Worm (Caenorhabditis elegans): Measurements from ENCODE around the gene srsx-12.

Gene srsx-12

ce11 chrV:4934406-4934805 lies 46.4 kb downstream of the srsx-12 start, which contains the start of gene catp-2:
Gene catp-2 (plus strand): TSS chrV:4934706.
- no peak for TF ChIP-seq lin-39 (tag; optimal IDR thresholded peaks at IDR 0.05)
- no peak for TF ChIP-seq unc-62 (GFP tag; optimal IDR thresholded peaks at IDR 0.05)
- TF ChIP-seq mml-1 (tag; optimal IDR thresholded peaks at IDR 0.05): no peak
- TF ChIP-seq lin-15B (tag; optimal IDR thresholded peaks at IDR 0.05): no peak
- TF ChIP-seq ceh-9 (tag; optimal IDR thresholded peaks at IDR 0.05): no peak
- TF ChIP-seq zag-1 (tag; optimal IDR thresholded peaks at IDR 0.05): no peak
- TF ChIP-seq nhr-28 (tag; optimal IDR thresholded peaks at IDR 0.05): no peak
- no peak for TF ChIP-seq nhr-76 (tag; optimal IDR thresholded peaks at IDR 0.05)
- no peak for TF ChIP-seq unc-39 (tag; optimal IDR thresholded peaks at IDR 0.05)
- no peak for TF ChIP-seq nfya-1 (tag; optimal IDR thresholded peaks at IDR 0.05; ENCODE audit: insufficient read depth)
- no peak for TF ChIP-seq nhr-67 (tag; optimal IDR thresholded peaks at IDR 0.05)
- TF ChIP-seq fkh-10 (GFP tag; optimal IDR thresholded peaks at IDR 0.05): no peak
- no peak for TF ChIP-seq snpc-4 (tag; optimal IDR thresholded peaks at IDR 0.05)
- TF ChIP-seq sea-2 (GFP tag; optimal IDR thresholded peaks at IDR 0.05): no peak
- no peak for TF ChIP-seq nhr-12 (tag; optimal IDR thresholded peaks at IDR 0.05)
- no peak for TF ChIP-seq pqm-1 (tag; optimal IDR thresholded peaks at IDR 0.05)
- no peak for TF ChIP-seq ztf-4 (tag; optimal IDR thresholded peaks at IDR 0.05)
- no peak for TF ChIP-seq nhr-11 (tag; optimal IDR thresholded peaks at IDR 0.05)
- TF ChIP-seq fos-1 (tag; optimal IDR thresholded peaks at IDR 0.05): no peak
- no peak for TF ChIP-seq lsy-12 (tag; optimal IDR thresholded peaks at IDR 0.05)

- no peak for TF ChIP-seq mml-1 (tag; optimal IDR thresholded peaks at IDR 0.05)
- no peak for TF ChIP-seq ztf-11 (tag; optimal IDR thresholded peaks at IDR 0.05)
- TF ChIP-seq nhr-11 (tag; optimal IDR thresholded peaks at IDR 0.05): no peak
- no peak for TF ChIP-seq ceh-82 (tag; optimal IDR thresholded peaks at IDR 0.05)
- TF ChIP-seq elt-3 (tag; optimal IDR thresholded peaks at IDR 0.05): no peak
- TF ChIP-seq nhr-77 (tag; optimal IDR thresholded peaks at IDR 0.05): no peak
- no peak for TF ChIP-seq ceh-9 (tag; optimal IDR thresholded peaks at IDR 0.05)
- TF ChIP-seq lin-39 (tag; optimal IDR thresholded peaks at IDR 0.05): no peak
- TF ChIP-seq nhr-28 (tag; optimal IDR thresholded peaks at IDR 0.05): no peak
Observed at ce11 chrV:4933268-4933667, 47.5 kb downstream of the srsx-12 start.

DNA sequence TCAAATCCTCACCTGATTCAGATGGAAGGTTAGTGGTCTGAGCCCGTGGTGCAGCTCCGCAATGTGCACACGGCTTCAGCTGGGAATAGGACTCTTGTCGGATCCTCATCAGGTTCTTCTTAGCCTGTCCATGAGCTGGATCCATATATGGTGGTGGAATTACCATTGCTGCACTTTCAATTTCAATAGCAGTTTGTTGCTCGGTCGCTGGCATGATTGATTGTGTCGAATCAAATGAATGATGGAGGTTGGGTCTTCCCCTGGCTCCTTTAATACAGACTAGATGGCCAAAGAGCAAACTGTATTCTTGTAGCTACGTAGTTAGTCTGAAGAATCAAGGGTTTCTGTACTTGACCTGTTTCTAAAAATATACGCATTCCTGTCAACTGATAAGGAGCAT lies 48.0 kb downstream of the srsx-12 start, which contains the start of gene C02E7.10:
TSS of gene C02E7.10 (minus strand) at position 232 of the 400 bp plus-strand sequence.
- TF ChIP-seq ztf-4 (tag; optimal IDR thresholded peaks at IDR 0.05) (no peak), ZK546.5 (tag; optimal IDR thresholded peaks at IDR 0.05) (no peak), nfya-1 (tag; optimal IDR thresholded peaks at IDR 0.05; ENCODE audit: insufficient read depth) (no peak), nhr-11 (tag; optimal IDR thresholded peaks at IDR 0.05) (no peak), egl-5 (tag; optimal IDR thresholded peaks at IDR 0.05) (no peak), nhr-237 (tag; optimal IDR thresholded peaks at IDR 0.05) (no peak), zag-1 (tag; optimal IDR thresholded peaks at IDR 0.05) (no peak), ztf-11 (tag; optimal IDR thresholded peaks at IDR 0.05) (no peak), sea-2 (GFP tag; optimal IDR thresholded peaks at IDR 0.05) (no peak), ceh-28 (tag; optimal IDR thresholded peaks at IDR 0.05) (no peak), elt-3 (tag; optimal IDR thresholded peaks at IDR 0.05) (no peak), ceh-16 (tag; optimal IDR thresholded peaks at IDR 0.05) (no peak), egl-27 (tag; optimal IDR thresholded peaks at IDR 0.05) (no peak), fos-1 (tag; optimal IDR thresholded peaks at IDR 0.05) (no peak), nhr-23 (tag; optimal IDR thresholded peaks at IDR 0.05) (no peak), R02D3.7 (tag; optimal IDR thresholded peaks at IDR 0.05) (no peak)
